Fruit fly (Drosophila melanogaster) whole organism, embryonic: ENCODE data around the gene brv3.

Experiments used
- Atf3 ChIP-seq: fragments of 200-800 bp; sonication (Bioruptor generic); optimal IDR thresholded peaks from 3 replicates; lab custom pipeline; 2016; ENCODE audit warnings: missing biosample characterization, missing genetic modification characterization
- B-H2 ChIP-seq: fragments of 200-800 bp; sonication (Bioruptor generic); optimal IDR thresholded peaks from 2 replicates; lab custom pipeline; 2018; ENCODE audit warnings: missing biosample characterization, mild to moderate bottlenecking, missing genetic modification characterization
- C15 ChIP-seq: fragments of 200-800 bp; sonication (Bioruptor generic); IDR thresholded peaks from 3 replicates; pipeline ENCODE4 v1.3.6; 2022; ENCODE audit warnings: missing biosample characterization, missing genetic modification characterization
- CG10366 ChIP-seq: fragments of 200-800 bp; sonication (Bioruptor generic); IDR thresholded peaks from 2 replicates; pipeline ENCODE4 v1.3.6; 2022; ENCODE audit warnings: missing biosample characterization, missing genetic modification characterization
- CG10543 ChIP-seq: fragments of 200-800 bp; sonication (Bioruptor generic); optimal IDR thresholded peaks from 3 replicates; lab custom pipeline; 2017; ENCODE audit warnings: missing biosample characterization, mild to moderate bottlenecking, missing genetic modification characterization, moderate library complexity
- CG11398 ChIP-seq: fragments of 200-800 bp; sonication (Bioruptor generic); optimal IDR thresholded peaks from 2 replicates; lab custom pipeline; 2016; ENCODE audit warnings: missing biosample characterization, missing genetic modification characterization
- CG12104 ChIP-seq: fragments of 200-800 bp; sonication (Bioruptor generic); optimal IDR thresholded peaks from 3 replicates; lab custom pipeline; 2016; ENCODE audit warnings: missing biosample characterization, missing genetic modification characterization
- CG12299 ChIP-seq: fragments of 200-800 bp; sonication (Bioruptor generic); optimal IDR thresholded peaks from 2 replicates; lab custom pipeline; 2018; ENCODE audit warnings: missing biosample characterization, mild to moderate bottlenecking, missing genetic modification characterization
- CG12769 ChIP-seq: fragments of 200-800 bp; sonication (Bioruptor generic); optimal IDR thresholded peaks from 2 replicates; lab custom pipeline; 2019; ENCODE audit warnings: missing biosample characterization, mild to moderate bottlenecking, missing genetic modification characterization, moderate library complexity
- CG13424 ChIP-seq: fragments of 200-800 bp; sonication (Bioruptor generic); optimal IDR thresholded peaks from 2 replicates; lab custom pipeline; 2019; ENCODE audit warnings: missing biosample characterization, mild to moderate bottlenecking, missing genetic modification characterization, moderate library complexity
- CG15011 ChIP-seq: fragments of 200-800 bp; sonication (Bioruptor generic); optimal IDR thresholded peaks from 3 replicates; lab custom pipeline; 2018; ENCODE audit warnings: missing biosample characterization, mild to moderate bottlenecking, missing genetic modification characterization
- CG16815 ChIP-seq: fragments of 200-800 bp; sonication (Bioruptor generic); optimal IDR thresholded peaks from 3 replicates; lab custom pipeline; 2017; ENCODE audit warnings: missing biosample characterization, mild to moderate bottlenecking, missing genetic modification characterization
- CG17186 ChIP-seq: fragments of 200-800 bp; sonication (Bioruptor generic); optimal IDR thresholded peaks from 3 replicates; lab custom pipeline; 2017; ENCODE audit warnings: missing biosample characterization, missing genetic modification reagents, missing genetic modification characterization
- CG17802 ChIP-seq: fragments of 200-800 bp; sonication (Bioruptor generic); optimal IDR thresholded peaks from 2 replicates; lab custom pipeline; 2018; ENCODE audit warnings: missing biosample characterization, mild to moderate bottlenecking, missing genetic modification characterization, moderate library complexity
- CG2678 ChIP-seq: fragments of 200-800 bp; sonication (Bioruptor generic); optimal IDR thresholded peaks from 3 replicates; lab custom pipeline; 2019; ENCODE audit warnings: missing biosample characterization, mild to moderate bottlenecking, missing genetic modification characterization, moderate library complexity
- CG4404 ChIP-seq: fragments of 200-800 bp; sonication (Bioruptor generic); IDR thresholded peaks from 2 replicates; pipeline ENCODE4 v1.3.6; 2022; ENCODE audit warnings: missing biosample characterization, missing genetic modification characterization
- CG6654 ChIP-seq: fragments of 200-800 bp; sonication (Bioruptor generic); optimal IDR thresholded peaks from 2 replicates; lab custom pipeline; 2017; ENCODE audit warnings: missing biosample characterization, mild to moderate bottlenecking, missing genetic modification characterization
- CG6813 ChIP-seq: fragments of 200-800 bp; sonication (Bioruptor generic); optimal IDR thresholded peaks from 2 replicates; lab custom pipeline; 2017; ENCODE audit warnings: missing biosample characterization, missing genetic modification characterization, mild to moderate bottlenecking, moderate library complexity, missing genetic modification reagents
- CG8089 ChIP-seq: fragments of 200-800 bp; sonication (Bioruptor generic); optimal IDR thresholded peaks from 3 replicates; lab custom pipeline; 2016; ENCODE audit warnings: missing biosample characterization, missing genetic modification characterization
- CG9609 ChIP-seq: fragments of 200-800 bp; sonication (Bioruptor generic); optimal IDR thresholded peaks from 3 replicates; lab custom pipeline; 2016; ENCODE audit warnings: missing biosample characterization, missing genetic modification characterization
- CG9817 ChIP-seq: fragments of 200-800 bp; sonication (Bioruptor generic); optimal IDR thresholded peaks from 2 replicates; lab custom pipeline; 2018; ENCODE audit warnings: missing biosample characterization, mild to moderate bottlenecking, missing genetic modification characterization, moderate library complexity
- D ChIP-seq, 2 experiments: fragments of 200-800 bp in 1 of 2; fragments of >200 bp in 1 of 2; sonication (Bioruptor generic) in 1 of 2; optimal IDR thresholded peaks; 2 replicates in 1 of 2; 3 replicates in 1 of 2; lab custom pipeline; 2017; ENCODE audit warnings: mild to moderate bottlenecking in 1 of 2, missing biosample characterization in 1 of 2, missing genetic modification characterization in 1 of 2, missing genetic modification reagents in 1 of 2
- D19B ChIP-seq: fragments of 200-800 bp; sonication (Bioruptor generic); optimal IDR thresholded peaks from 2 replicates; lab custom pipeline; 2017; ENCODE audit warnings: missing biosample characterization, mild to moderate bottlenecking, missing genetic modification characterization
- Dip3 ChIP-seq: fragments of 200-800 bp; sonication (Bioruptor generic); optimal IDR thresholded peaks from 3 replicates; lab custom pipeline; 2016; ENCODE audit warnings: missing biosample characterization, missing genetic modification characterization
- E2f1 ChIP-seq: fragments of 200-800 bp; sonication (Bioruptor generic); IDR thresholded peaks from 2 replicates; pipeline ENCODE4 v1.3.6; 2022; ENCODE audit warnings: missing biosample characterization, missing genetic modification characterization
- Ets97D ChIP-seq: fragments of 200-800 bp; sonication (Bioruptor generic); optimal IDR thresholded peaks from 3 replicates; lab custom pipeline; 2016; ENCODE audit warnings: missing biosample characterization, missing genetic modification characterization
- Lpt ChIP-seq: fragments of >200 bp; optimal IDR thresholded peaks from 2 replicates; lab custom pipeline; 2018; ENCODE audit warnings: missing biosample characterization, missing genetic modification characterization
- Oli ChIP-seq: fragments of 200-800 bp; sonication (Bioruptor generic); optimal IDR thresholded peaks from 2 replicates; lab custom pipeline; 2018; ENCODE audit warnings: missing biosample characterization, mild to moderate bottlenecking, missing genetic modification characterization, moderate library complexity
- Sin3A ChIP-seq: fragments of >200 bp; optimal IDR thresholded peaks from 2 replicates; lab custom pipeline; 2018
- Sox102F ChIP-seq: fragments of 200-800 bp; sonication (Bioruptor generic); optimal IDR thresholded peaks from 2 replicates; lab custom pipeline; 2018; ENCODE audit warnings: missing biosample characterization, mild to moderate bottlenecking, missing genetic modification characterization, moderate library complexity
- Ssrp ChIP-seq: fragments of 200-800 bp; sonication (Bioruptor generic); optimal IDR thresholded peaks from 2 replicates; lab custom pipeline; 2018; ENCODE audit warnings: missing biosample characterization, mild to moderate bottlenecking, missing genetic modification characterization, moderate library complexity
- Vsx1 ChIP-seq: fragments of 200-800 bp; sonication (Bioruptor generic); optimal IDR thresholded peaks from 2 replicates; lab custom pipeline; 2017; ENCODE audit warnings: missing biosample characterization, mild to moderate bottlenecking, missing genetic modification characterization, missing genetic modification reagents
- al ChIP-seq: fragments of 200-800 bp; sonication (Bioruptor generic); IDR thresholded peaks from 2 replicates; pipeline ENCODE4 v1.3.6; 2022; ENCODE audit warnings: missing biosample characterization, missing genetic modification characterization
- cas ChIP-seq: fragments of 200-800 bp; sonication (Bioruptor generic); IDR thresholded peaks from 2 replicates; pipeline ENCODE4 v1.3.6; 2022; ENCODE audit warnings: missing biosample characterization, missing genetic modification characterization
- chinmo ChIP-seq: fragments of 200-800 bp; sonication (Bioruptor generic); IDR thresholded peaks from 4 replicates; pipeline ENCODE4 v1.3.6; 2022; ENCODE audit warnings: missing biosample characterization, missing genetic modification characterization; ENCODE audit not compliant: partially characterized antibody
- dan ChIP-seq: fragments of 200-800 bp; sonication (Bioruptor generic); IDR thresholded peaks from 2 replicates; pipeline ENCODE4 v1.3.6; 2022; ENCODE audit warnings: missing biosample characterization, missing genetic modification characterization
- ewg ChIP-seq: fragments of 200-800 bp; sonication (Bioruptor generic); optimal IDR thresholded peaks from 3 replicates; lab custom pipeline; 2017; ENCODE audit warnings: mild to moderate bottlenecking, missing biosample characterization, missing genetic modification reagents, missing genetic modification characterization
- eyg ChIP-seq: fragments of 200-800 bp; sonication (Bioruptor generic); optimal IDR thresholded peaks from 3 replicates; lab custom pipeline; 2016; ENCODE audit warnings: missing biosample characterization, missing genetic modification characterization
- fd3F ChIP-seq: fragments of 200-800 bp; sonication (Bioruptor generic); optimal IDR thresholded peaks from 2 replicates; lab custom pipeline; 2018; ENCODE audit warnings: missing biosample characterization, mild to moderate bottlenecking, missing genetic modification characterization, moderate library complexity
- fd96Cb ChIP-seq: fragments of 200-800 bp; sonication (Bioruptor generic); optimal IDR thresholded peaks from 2 replicates; lab custom pipeline; 2018; ENCODE audit warnings: missing biosample characterization, mild to moderate bottlenecking, missing genetic modification characterization, moderate library complexity
- fru ChIP-seq: fragments of >200 bp; optimal IDR thresholded peaks from 2 replicates; lab custom pipeline; 2017
- ind ChIP-seq: fragments of 200-800 bp; sonication (Bioruptor generic); optimal IDR thresholded peaks from 3 replicates; lab custom pipeline; 2016; ENCODE audit warnings: missing biosample characterization, missing genetic modification characterization
- klu ChIP-seq: fragments of 200-800 bp; sonication (Bioruptor generic); IDR thresholded peaks from 2 replicates; pipeline ENCODE4 v1.3.6; 2022; ENCODE audit warnings: missing biosample characterization, missing genetic modification characterization
- oc ChIP-seq: fragments of 200-800 bp; sonication (Bioruptor generic); optimal IDR thresholded peaks from 2 replicates; lab custom pipeline; 2018; ENCODE audit warnings: missing biosample characterization, mild to moderate bottlenecking, missing genetic modification characterization, moderate library complexity
- p53 ChIP-seq: fragments of 200-800 bp; sonication (Bioruptor generic); optimal IDR thresholded peaks from 2 replicates; lab custom pipeline; 2016; ENCODE audit warnings: missing biosample characterization, missing genetic modification characterization
- shn ChIP-seq: fragments of 200-800 bp; sonication (Bioruptor generic); optimal IDR thresholded peaks from 3 replicates; lab custom pipeline; 2016; ENCODE audit warnings: missing biosample characterization, missing genetic modification characterization
- slp2 ChIP-seq: fragments of 200-800 bp; sonication (Bioruptor generic); optimal IDR thresholded peaks from 2 replicates; lab custom pipeline; 2016; ENCODE audit warnings: missing biosample characterization, missing genetic modification characterization
- trem ChIP-seq: fragments of 200-800 bp; optimal IDR thresholded peaks from 3 replicates; lab custom pipeline; 2019; ENCODE audit warnings: missing biosample characterization, mild to moderate bottlenecking, missing genetic modification characterization, moderate library complexity
- ttk ChIP-seq: fragments of 200-800 bp; sonication (Bioruptor generic); IDR thresholded peaks from 2 replicates; pipeline ENCODE4 v2.1.2; 2022; ENCODE audit warnings: missing biosample characterization, missing genetic modification characterization

The brv3 gene

DNA sequence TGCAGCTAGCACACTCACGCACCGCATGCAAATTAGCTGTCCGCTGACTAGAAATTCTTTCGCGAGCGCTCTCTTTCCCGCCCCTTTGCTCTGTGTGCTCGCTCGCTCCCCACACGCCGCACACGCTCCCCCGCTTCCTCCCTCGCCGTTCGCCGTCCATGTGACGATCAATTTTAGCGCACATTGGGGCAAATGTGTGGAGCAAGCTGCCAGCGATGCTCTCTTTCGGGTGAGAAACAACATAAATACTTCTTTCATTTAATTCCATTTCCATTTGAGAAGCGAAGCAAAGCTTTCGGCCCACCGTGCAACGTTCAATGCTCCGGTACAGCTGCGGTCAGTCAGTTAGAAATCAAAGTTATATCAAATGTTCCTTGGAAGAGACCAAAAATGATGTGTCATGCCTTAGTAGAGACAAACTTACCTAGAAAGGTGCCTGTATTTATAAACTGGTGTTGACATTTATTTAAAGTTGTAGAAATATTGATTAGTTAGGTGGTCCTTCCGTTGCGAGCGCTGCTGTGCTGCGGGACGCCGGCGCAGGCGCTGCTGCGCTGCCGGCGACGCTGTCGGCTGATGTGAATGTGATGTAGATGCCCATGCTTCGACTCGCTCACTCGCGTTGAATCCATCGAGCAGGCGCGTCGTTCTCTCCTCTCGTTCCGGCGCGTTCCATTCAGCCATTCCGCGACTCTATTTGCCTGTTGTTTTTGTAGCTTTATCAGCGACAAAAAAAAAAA is 21.8 kb upstream of the brv3 start (continued):
- peak; percentile 96 for TF ChIP-seq CG8089 (GFP tag; lab: Kevin White, UChicago)
- TF ChIP-seq Ets97D (GFP tag; lab: Kevin White, UChicago), result peak; percentile 80
- peak; percentile 96 for TF ChIP-seq CG13424
- peak; percentile 99 for TF ChIP-seq CG12769 (tag; lab: Kevin White, UChicago)
- peak; percentile 97 for TF ChIP-seq Sox102F (GFP tag; lab: Kevin White, UChicago)
- peak; percentile 98 for TF ChIP-seq CG2678
- TF ChIP-seq C15, result peak; percentile 85; the same call in 1 of the 3 replicates
- TF ChIP-seq CG12104 (GFP tag; lab: Kevin White, UChicago), result peak; percentile 94
- no peak for TF ChIP-seq fru (lab: Kevin White, UChicago)
- peak; percentile 92 for TF ChIP-seq CG4404 (GFP tag; lab: Robert Waterston, UW)
- peak; percentile 94 for TF ChIP-seq Vsx1 (GFP tag; lab: Kevin White, UChicago)
- peak; percentile 95 for TF ChIP-seq CG11398
- peak; percentile 90 for TF ChIP-seq trem (tag; lab: Kevin White, UChicago)
- peak; percentile 95 for TF ChIP-seq CG12299 (tag; lab: Kevin White, UChicago)
- TF ChIP-seq cas (GFP tag; lab: Robert Waterston, UW), result peak; percentile 90
- peak; percentile 95 for TF ChIP-seq fd96Cb (tag; lab: Kevin White, UChicago)
- TF ChIP-seq dan (GFP tag; lab: Robert Waterston, UW), result peak; percentile 74
- peak; percentile 96 for TF ChIP-seq slp2 (GFP tag; lab: Kevin White, UChicago)
- TF ChIP-seq klu (GFP tag; lab: Robert Waterston, UW), result peak; percentile 89
- TF ChIP-seq ttk (GFP tag; lab: Robert Waterston, UW), result peak; percentile 92
- peak; percentile 90 for TF ChIP-seq D19B
- TF ChIP-seq CG10543, result peak; percentile 98
- peak; percentile 92 for TF ChIP-seq p53 (GFP tag; lab: Kevin White, UChicago)
- TF ChIP-seq Atf3, result peak; percentile 92
- peak; percentile 95 for TF ChIP-seq CG16815 (GFP tag; lab: Kevin White, UChicago)
- TF ChIP-seq Oli (tag; lab: Kevin White, UChicago), result peak; percentile 98
- TF ChIP-seq al (GFP tag; lab: Robert Waterston, UW), result peak; percentile 95
- peak; percentile 84 for TF ChIP-seq CG17186 (GFP tag; lab: Kevin White, UChicago)
- TF ChIP-seq CG6654 (GFP tag; lab: Kevin White, UChicago), result peak; percentile 90
- no peak for TF ChIP-seq D (optimal IDR thresholded peaks at IDR 0.05; lab: Kevin White, UChicago)
- TF ChIP-seq D (GFP tag; optimal IDR thresholded peaks at IDR 0.05; lab: Kevin White, UChicago), result peak; percentile 93
- TF ChIP-seq Dip3, result peak; percentile 96
- peak; percentile 97 for TF ChIP-seq oc
- TF ChIP-seq CG17802 (tag; lab: Kevin White, UChicago), result peak; percentile 85
- TF ChIP-seq CG9817 (tag; lab: Kevin White, UChicago), result peak; percentile 95
- peak; percentile 96 for TF ChIP-seq E2f1 (GFP tag; lab: Robert Waterston, UW)
- peak; percentile 97 for TF ChIP-seq CG9609 (GFP tag; lab: Kevin White, UChicago)
- TF ChIP-seq eyg (GFP tag; lab: Kevin White, UChicago), result peak; percentile 93
- TF ChIP-seq ind (GFP tag; lab: Kevin White, UChicago), result peak; percentile 96
- TF ChIP-seq CG15011 (GFP tag; lab: Kevin White, UChicago), result peak; percentile 94
- TF ChIP-seq CG6813 (GFP tag; lab: Kevin White, UChicago), result peak; percentile 96
- TF ChIP-seq fd3F, result peak; percentile 93
- TF ChIP-seq Sin3A (lab: Kevin White, UChicago), result no peak
- peak; percentile 95 for TF ChIP-seq Ssrp (tag; lab: Kevin White, UChicago)
- TF ChIP-seq CG10366, result peak; percentile 96
- no peak for TF ChIP-seq Lpt (GFP tag; lab: Kevin White, UChicago)
- TF ChIP-seq ewg (GFP tag; lab: Kevin White, UChicago), result peak; percentile 97
- peak; percentile 90 for TF ChIP-seq B-H2
- peak; percentile 97 for TF ChIP-seq shn (GFP tag; lab: Kevin White, UChicago)
- TF ChIP-seq chinmo (GFP tag; lab: Robert Waterston, UW), result peak; percentile 85; the same call in 3 of the 4 replicates
